Fruit fly (Drosophila melanogaster) whole organism, embryonic: ENCODE results near the gene pav.

Source experiments
- Aef1 ChIP-seq: fragments of 200-800 bp; sonication (Bioruptor generic); IDR thresholded peaks from 3 replicates; pipeline ENCODE4 v1.3.6; 2022; ENCODE audit warnings: missing biosample characterization, missing genetic modification characterization
- Awh ChIP-seq: fragments of 200-800 bp; sonication (Bioruptor generic); IDR thresholded peaks from 2 replicates; pipeline ENCODE4, ENCODE4 v1.3.6; 2022; ENCODE audit warnings: missing biosample characterization, missing genetic modification characterization
- Bgb ChIP-seq: fragments of 200-800 bp; sonication (Bioruptor generic); IDR thresholded peaks from 2 replicates; pipeline ENCODE4 v1.3.6; 2022; ENCODE audit warnings: missing biosample characterization, missing genetic modification characterization; ENCODE audit not compliant: partially characterized antibody
- Bteb2 ChIP-seq: fragments of 200-800 bp; sonication (Bioruptor generic); optimal IDR thresholded peaks from 2 replicates; lab custom pipeline; 2016; ENCODE audit warnings: missing biosample characterization, missing genetic modification characterization
- CG10274 ChIP-seq: fragments of 200-800 bp; sonication (Bioruptor generic); optimal IDR thresholded peaks from 3 replicates; lab custom pipeline; 2017; ENCODE audit warnings: missing biosample characterization, mild to moderate bottlenecking, missing genetic modification characterization
- CG10321 ChIP-seq: fragments of 200-800 bp; sonication (Bioruptor generic); IDR thresholded peaks from 2 replicates; pipeline ENCODE4 v1.3.6; 2022; ENCODE audit warnings: missing biosample characterization, missing genetic modification characterization
- CG10654 ChIP-seq: fragments of 200-800 bp; sonication (Bioruptor generic); optimal IDR thresholded peaks from 2 replicates; lab custom pipeline; 2016; ENCODE audit warnings: missing biosample characterization, missing genetic modification characterization
- CG11560 ChIP-seq: fragments of 200-800 bp; sonication (Bioruptor generic); IDR thresholded peaks from 3 replicates; pipeline ENCODE4 v1.3.6; 2022; ENCODE audit warnings: missing biosample characterization, missing genetic modification characterization
- CG11696 ChIP-seq: fragments of 200-800 bp; sonication (Bioruptor generic); IDR thresholded peaks from 2 replicates; pipeline ENCODE4 v1.3.6; 2022; ENCODE audit warnings: missing biosample characterization, missing genetic modification characterization
- CG15269 ChIP-seq: fragments of 200-800 bp; sonication (Bioruptor generic); optimal IDR thresholded peaks from 2 replicates; lab custom pipeline; 2018; ENCODE audit warnings: missing biosample characterization, mild to moderate bottlenecking, missing genetic modification characterization, moderate library complexity
- CG15479 ChIP-seq: fragments of 200-800 bp; sonication (Bioruptor generic); optimal IDR thresholded peaks from 3 replicates; lab custom pipeline; 2019; ENCODE audit warnings: missing biosample characterization, mild to moderate bottlenecking, missing genetic modification characterization, moderate library complexity
- CG16779 ChIP-seq: fragments of 200-800 bp; sonication (Bioruptor generic); IDR thresholded peaks from 2 replicates; pipeline ENCODE4 v1.3.6; 2022; ENCODE audit warnings: missing biosample characterization, missing genetic modification characterization
- CG17359 ChIP-seq: fragments of 200-800 bp; sonication (Bioruptor generic); optimal IDR thresholded peaks from 3 replicates; lab custom pipeline; 2018; ENCODE audit warnings: missing biosample characterization, mild to moderate bottlenecking, missing genetic modification characterization, moderate library complexity
- CG18764 ChIP-seq: fragments of 200-800 bp; sonication (Bioruptor generic); optimal IDR thresholded peaks from 3 replicates; lab custom pipeline; 2016; ENCODE audit warnings: missing biosample characterization, missing genetic modification characterization
- CG2678 ChIP-seq: fragments of 200-800 bp; sonication (Bioruptor generic); optimal IDR thresholded peaks from 3 replicates; lab custom pipeline; 2019; ENCODE audit warnings: missing biosample characterization, mild to moderate bottlenecking, missing genetic modification characterization, moderate library complexity
- CG2875 ChIP-seq: fragments of 200-800 bp; sonication (Bioruptor generic); optimal IDR thresholded peaks from 2 replicates; lab custom pipeline; 2017; ENCODE audit warnings: missing biosample characterization, mild to moderate bottlenecking, missing genetic modification characterization, missing genetic modification reagents
- CG3838 ChIP-seq: fragments of 200-800 bp; sonication (Bioruptor generic); optimal IDR thresholded peaks from 3 replicates; lab custom pipeline; 2016; ENCODE audit warnings: missing biosample characterization, missing genetic modification characterization
- CG4360 ChIP-seq: fragments of 200-800 bp; sonication (Bioruptor generic); IDR thresholded peaks from 2 replicates; pipeline ENCODE4 v1.3.6; 2022; ENCODE audit warnings: missing biosample characterization, missing genetic modification characterization
- CG5245 ChIP-seq: fragments of 200-800 bp; sonication (Bioruptor generic); optimal IDR thresholded peaks from 3 replicates; lab custom pipeline; 2016; ENCODE audit warnings: missing biosample characterization, missing genetic modification characterization
- CG6175 ChIP-seq: fragments of 200-800 bp; sonication (Bioruptor generic); IDR thresholded peaks from 3 replicates; pipeline ENCODE4 v1.3.6; 2022; ENCODE audit warnings: missing biosample characterization, missing genetic modification characterization
- CG6254 ChIP-seq: fragments of 200-800 bp; sonication (Bioruptor generic); optimal IDR thresholded peaks from 3 replicates; lab custom pipeline; 2017; ENCODE audit warnings: mild to moderate bottlenecking, missing biosample characterization, missing genetic modification reagents, missing genetic modification characterization
- CG8281 ChIP-seq: fragments of 200-800 bp; sonication (Bioruptor generic); optimal IDR thresholded peaks from 2 replicates; lab custom pipeline; 2018; ENCODE audit warnings: missing biosample characterization, mild to moderate bottlenecking, missing genetic modification characterization, moderate library complexity
- CG9437 ChIP-seq: fragments of 200-800 bp; sonication (Bioruptor generic); optimal IDR thresholded peaks from 2 replicates; lab custom pipeline; 2018; ENCODE audit warnings: missing biosample characterization, mild to moderate bottlenecking, missing genetic modification characterization
- CG9609 ChIP-seq: fragments of 200-800 bp; sonication (Bioruptor generic); optimal IDR thresholded peaks from 3 replicates; lab custom pipeline; 2016; ENCODE audit warnings: missing biosample characterization, missing genetic modification characterization
- CG9932 ChIP-seq: fragments of 200-800 bp; sonication (Bioruptor generic); IDR thresholded peaks from 2 replicates; pipeline ENCODE4 v1.3.6; 2022; ENCODE audit warnings: missing biosample characterization, missing genetic modification characterization
- CoRest ChIP-seq: fragments of 200-800 bp; sonication (Bioruptor generic); optimal IDR thresholded peaks from 3 replicates; lab custom pipeline; 2018; ENCODE audit warnings: missing biosample characterization, mild to moderate bottlenecking, missing genetic modification characterization, moderate library complexity
- HLH4C ChIP-seq: fragments of 200-800 bp; sonication (Bioruptor generic); IDR thresholded peaks from 3 replicates; pipeline ENCODE4 v1.3.6; 2022; ENCODE audit warnings: missing biosample characterization, missing genetic modification characterization; ENCODE audit not compliant: partially characterized antibody
- HLH54F ChIP-seq: fragments of 200-800 bp; sonication (Bioruptor generic); optimal IDR thresholded peaks from 3 replicates; lab custom pipeline; 2016; ENCODE audit warnings: missing biosample characterization, missing genetic modification characterization
- Max ChIP-seq: fragments of 200-800 bp; sonication (Bioruptor generic); optimal IDR thresholded peaks from 2 replicates; lab custom pipeline; 2016; ENCODE audit warnings: missing biosample characterization, mild to moderate bottlenecking, missing genetic modification characterization
- Med ChIP-seq: fragments of 200-800 bp; sonication (Bioruptor generic); peaks from one replicate; lab custom pipeline; 2016; ENCODE audit warnings: missing biosample characterization, missing genetic modification characterization, mild to moderate bottlenecking, inconsistent platforms, moderate library complexity
- Ssrp ChIP-seq: fragments of 200-800 bp; sonication (Bioruptor generic); optimal IDR thresholded peaks from 2 replicates; lab custom pipeline; 2018; ENCODE audit warnings: missing biosample characterization, mild to moderate bottlenecking, missing genetic modification characterization, moderate library complexity
- abd-A ChIP-seq: fragments of 200-800 bp; sonication (Bioruptor generic); optimal IDR thresholded peaks from 3 replicates; lab custom pipeline; 2019; ENCODE audit warnings: missing biosample characterization, mild to moderate bottlenecking, missing genetic modification characterization, moderate library complexity
- ase ChIP-seq: fragments of 200-800 bp; sonication (Bioruptor generic); IDR thresholded peaks from 3 replicates; pipeline ENCODE4 v1.3.6; 2022; ENCODE audit warnings: missing biosample characterization, missing genetic modification characterization
- bbx ChIP-seq: fragments of 200-800 bp; sonication (Bioruptor generic); IDR thresholded peaks from 2 replicates; pipeline ENCODE4 v1.3.6; 2022; ENCODE audit warnings: missing biosample characterization, missing genetic modification characterization; ENCODE audit not compliant: partially characterized antibody
- ci ChIP-seq: fragments of 200-800 bp; sonication (Bioruptor generic); IDR thresholded peaks from 3 replicates; pipeline ENCODE4 v1.3.6; 2022; ENCODE audit warnings: missing biosample characterization, missing genetic modification characterization
- dm ChIP-seq: fragments of 200-800 bp; sonication (Bioruptor generic); optimal IDR thresholded peaks from 3 replicates; lab custom pipeline; 2016; ENCODE audit warnings: missing biosample characterization, missing genetic modification characterization
- ewg ChIP-seq: fragments of 200-800 bp; sonication (Bioruptor generic); optimal IDR thresholded peaks from 3 replicates; lab custom pipeline; 2017; ENCODE audit warnings: mild to moderate bottlenecking, missing biosample characterization, missing genetic modification reagents, missing genetic modification characterization
- ind ChIP-seq: fragments of 200-800 bp; sonication (Bioruptor generic); optimal IDR thresholded peaks from 3 replicates; lab custom pipeline; 2016; ENCODE audit warnings: missing biosample characterization, missing genetic modification characterization
- lab ChIP-seq: fragments of 200-800 bp; sonication (Bioruptor generic); optimal IDR thresholded peaks from 3 replicates; lab custom pipeline; 2017; ENCODE audit warnings: missing biosample characterization, missing genetic modification characterization, mild to moderate bottlenecking, moderate library complexity, missing genetic modification reagents
- onecut ChIP-seq: fragments of 200-800 bp; sonication (Bioruptor generic); IDR thresholded peaks from 2 replicates; pipeline ENCODE4 v1.3.6; 2022; ENCODE audit warnings: missing biosample characterization, missing genetic modification characterization
- pnt ChIP-seq: fragments of 200-800 bp; sonication (Bioruptor generic); optimal IDR thresholded peaks from 3 replicates; lab custom pipeline; 2016; ENCODE audit warnings: missing biosample characterization, missing genetic modification characterization
- repo ChIP-seq: fragments of 200-800 bp; sonication (Bioruptor generic); optimal IDR thresholded peaks from 2 replicates; lab custom pipeline; 2016; ENCODE audit warnings: missing biosample characterization, missing genetic modification characterization
- scrt ChIP-seq: fragments of 200-800 bp; sonication (Bioruptor generic); optimal IDR thresholded peaks from 2 replicates; lab custom pipeline; 2018; ENCODE audit warnings: missing biosample characterization, mild to moderate bottlenecking, missing genetic modification characterization, moderate library complexity
- shn ChIP-seq: fragments of 200-800 bp; sonication (Bioruptor generic); optimal IDR thresholded peaks from 3 replicates; lab custom pipeline; 2016; ENCODE audit warnings: missing biosample characterization, missing genetic modification characterization
- so ChIP-seq: fragments of 200-800 bp; sonication (Bioruptor generic); IDR thresholded peaks from 3 replicates; pipeline ENCODE4 v1.3.6; 2022; ENCODE audit warnings: missing biosample characterization, missing genetic modification characterization
- tio ChIP-seq: fragments of 200-800 bp; sonication (Bioruptor generic); optimal IDR thresholded peaks from 2 replicates; lab custom pipeline; 2017; ENCODE audit warnings: missing biosample characterization, missing genetic modification characterization, inconsistent platforms
- trem ChIP-seq: fragments of 200-800 bp; optimal IDR thresholded peaks from 3 replicates; lab custom pipeline; 2019; ENCODE audit warnings: missing biosample characterization, mild to moderate bottlenecking, missing genetic modification characterization, moderate library complexity
- unc-4 ChIP-seq: fragments of 200-800 bp; sonication (Bioruptor generic); IDR thresholded peaks from 2 replicates; pipeline ENCODE4 v1.3.6; 2022; ENCODE audit warnings: missing biosample characterization, missing genetic modification characterization; ENCODE audit not compliant: partially characterized antibody
- vnd ChIP-seq: fragments of 200-800 bp; sonication (Bioruptor generic); IDR thresholded peaks from 3 replicates; pipeline ENCODE4 v1.3.6; 2022; ENCODE audit warnings: missing biosample characterization, missing genetic modification characterization; ENCODE audit not compliant: partially characterized antibody
- zen2 ChIP-seq: fragments of 200-800 bp; sonication (Bioruptor generic); IDR thresholded peaks from 3 replicates; pipeline ENCODE4 v1.3.6; 2022; ENCODE audit warnings: missing biosample characterization, missing genetic modification characterization; ENCODE audit not compliant: partially characterized antibody

The pav gene

dm6 chr3L:4259102-4259558 is 16.6 kb downstream of the pav start, which contains the start of the genes CG15011 and CG1309 (continued):
- TF ChIP-seq abd-A = peak; percentile 85
- peak; percentile 59; the same call in 1 of the 2 replicates for TF ChIP-seq onecut (GFP tag; lab: Robert Waterston, UW)
- peak; percentile 65 for TF ChIP-seq scrt (GFP tag; lab: Kevin White, UChicago)
- TF ChIP-seq CG2678 (tag; lab: Kevin White, UChicago) = peak; percentile 87
- TF ChIP-seq CG6175 (GFP tag; lab: Robert Waterston, UW) = no peak
- TF ChIP-seq ewg (GFP tag; lab: Kevin White, UChicago) = peak; percentile 42
- peak; percentile 81 for TF ChIP-seq ci (GFP tag; lab: Robert Waterston, UW)
- peak; percentile 64 for TF ChIP-seq CG3838
- TF ChIP-seq repo = peak; percentile 74
- peak; percentile 63 for TF ChIP-seq CG9437 (GFP tag; lab: Kevin White, UChicago)
- peak; percentile 80 for TF ChIP-seq CG10654 (GFP tag; lab: Kevin White, UChicago)
- TF ChIP-seq CoRest (tag; lab: Kevin White, UChicago) = peak; percentile 92
- TF ChIP-seq bbx = no peak
- peak; percentile 48 for TF ChIP-seq CG10274
- TF ChIP-seq CG15479 = no peak
- peak; percentile 84 for TF ChIP-seq CG15269 (tag; lab: Kevin White, UChicago)
- peak; percentile 72; the same call in 2 of the 3 replicates for TF ChIP-seq ase
- peak; percentile 40 for TF ChIP-seq CG6254 (GFP tag; lab: Kevin White, UChicago)
- TF ChIP-seq HLH54F = peak; percentile 90
- no peak for TF ChIP-seq CG16779 (GFP tag; lab: Robert Waterston, UW)
- peak; percentile 41; the same call in 1 of the 3 replicates for TF ChIP-seq CG11560 (tag; lab: Robert Waterston, UW)
- peak; percentile 87 for TF ChIP-seq CG9932 (GFP tag; lab: Robert Waterston, UW)
- peak; percentile 40 for TF ChIP-seq CG8281 (tag; lab: Kevin White, UChicago)
- TF ChIP-seq Med (GFP tag; lab: Kevin White, UChicago) = peak; percentile 97
- TF ChIP-seq tio (GFP tag; lab: Kevin White, UChicago) = no peak
- TF ChIP-seq CG17359 (tag; lab: Kevin White, UChicago) = peak; percentile 76
- peak; percentile 93 for TF ChIP-seq trem
- no peak for TF ChIP-seq vnd (GFP tag; lab: Robert Waterston, UW)
- peak; percentile 48 for TF ChIP-seq unc-4 (GFP tag; lab: Robert Waterston, UW)
- peak; percentile 47; the same call in 1 of the 2 replicates for TF ChIP-seq Awh (GFP tag; lab: Robert Waterston, UW)
- peak; percentile 86 for TF ChIP-seq Bteb2 (GFP tag; lab: Kevin White, UChicago)
- peak; percentile 75 for TF ChIP-seq CG18764 (GFP tag; lab: Kevin White, UChicago)
- peak; percentile 82 for TF ChIP-seq CG9609 (GFP tag; lab: Kevin White, UChicago)
- peak; percentile 79 for TF ChIP-seq Ssrp
- no peak for TF ChIP-seq zen2 (GFP tag; lab: Robert Waterston, UW)
- peak; percentile 77 for TF ChIP-seq Aef1 (GFP tag; lab: Robert Waterston, UW)
- peak; percentile 73; the same call in 1 of the 3 replicates for TF ChIP-seq so
- no peak; the same call in 1 of the 2 replicates for TF ChIP-seq Bgb (GFP tag; lab: Robert Waterston, UW)
- TF ChIP-seq CG4360 (GFP tag; lab: Robert Waterston, UW) = no peak
- peak; percentile 67 for TF ChIP-seq pnt (GFP tag; lab: Kevin White, UChicago)
- TF ChIP-seq ind (GFP tag; lab: Kevin White, UChicago) = peak; percentile 90
- peak; percentile 85 for TF ChIP-seq shn (GFP tag; lab: Kevin White, UChicago)
- TF ChIP-seq CG10321 = 0 out of 2 replicates have a peak, but pooled peaks have one; percentile 6
- no peak for TF ChIP-seq HLH4C (GFP tag; lab: Robert Waterston, UW)
- peak; percentile 84 for TF ChIP-seq Max (GFP tag; lab: Kevin White, UChicago)
- TF ChIP-seq lab (GFP tag; lab: Kevin White, UChicago) = peak; percentile 87
- peak; percentile 82 for TF ChIP-seq dm (GFP tag; lab: Kevin White, UChicago)
- no peak for TF ChIP-seq CG11696 (GFP tag; lab: Robert Waterston, UW)
- TF ChIP-seq CG2875 (GFP tag; lab: Kevin White, UChicago) = peak; percentile 28
- TF ChIP-seq CG5245 = peak; percentile 75
